4 fruit fly cellular contexts compared by ENCODE assay signal in the genomic region with DNA sequence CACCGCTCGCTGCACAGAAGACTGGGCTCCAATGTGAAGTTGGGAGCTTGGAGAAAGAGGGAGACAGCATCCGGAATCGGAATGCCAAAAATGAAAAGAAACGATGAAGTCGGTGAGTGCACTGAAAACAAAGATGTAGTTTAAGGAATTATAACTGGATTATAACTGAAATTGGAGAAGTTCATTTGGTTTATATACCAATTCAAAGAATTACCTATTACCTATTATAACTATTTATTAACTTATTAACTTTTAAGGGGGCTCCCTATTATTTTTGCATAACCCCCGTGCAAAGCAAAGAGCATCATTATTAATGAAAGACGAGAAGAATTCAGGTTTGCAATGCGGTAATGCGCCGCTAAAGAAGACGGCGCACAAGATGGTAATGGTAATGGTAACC.
TF ChIP-seq lines count a peak whose summit lies in the region.

No protein-coding gene starts in this region.

- no peak for TF ChIP-seq CTCF in whole organism, embryonic (GFP tag; optimal IDR thresholded peaks at IDR 0.05; lab: Kevin White, UChicago)

TF ChIP-seq in whole organism, embryonic, 481 proteins besides CTCF, POLR2A, EP300 and RAD21:
- no peak for TF ChIP-seq ems (GFP tag; optimal IDR thresholded peaks at IDR 0.05; lab: Kevin White, UChicago)
- no peak for TF ChIP-seq salm (tag; optimal IDR thresholded peaks at IDR 0.05; lab: Kevin White, UChicago)
- no peak for TF ChIP-seq CG8388 (GFP tag; optimal IDR thresholded peaks at IDR 0.05; lab: Kevin White, UChicago)
- no peak for TF ChIP-seq CG8765 (GFP tag; IDR thresholded peaks at IDR 0.05; lab: Robert Waterston, UW)
- TF ChIP-seq CG3838 (GFP tag; optimal IDR thresholded peaks at IDR 0.05; lab: Kevin White, UChicago): no peak
- TF ChIP-seq Ets65A (GFP tag; lab: Kevin White, UChicago): peak; percentile 22
- peak; percentile 59; the same call in 1 of the 2 replicates for TF ChIP-seq Drgx (GFP tag; IDR thresholded peaks at IDR 0.05; lab: Robert Waterston, UW)
- TF ChIP-seq Atf6 (GFP tag; IDR thresholded peaks at IDR 0.05; lab: Robert Waterston, UW): no peak
- TF ChIP-seq CG12769 (tag; optimal IDR thresholded peaks at IDR 0.05; lab: Kevin White, UChicago): no peak
- no peak for TF ChIP-seq CG14860 (GFP tag; IDR thresholded peaks at IDR 0.05; lab: Robert Waterston, UW; ENCODE audit: partially characterized antibody)

TF ChIP-seq in whole organism, prepupa, 60 proteins besides CTCF, POLR2A, EP300 and RAD21 (continues in another document):
- no peak for TF ChIP-seq CG6854 (GFP tag; optimal IDR thresholded peaks at IDR 0.05; lab: Kevin White, UChicago)
- no peak for TF ChIP-seq cyc (GFP tag; optimal IDR thresholded peaks at IDR 0.05; lab: Kevin White, UChicago)
- TF ChIP-seq CG6808 (GFP tag; optimal IDR thresholded peaks at IDR 0.05; lab: Kevin White, UChicago): no peak
- TF ChIP-seq fkh (GFP tag; optimal IDR thresholded peaks at IDR 0.05; lab: Kevin White, UChicago): no peak
- peak; percentile 26 for TF ChIP-seq CG8632 (GFP tag; optimal IDR thresholded peaks at IDR 0.05; lab: Kevin White, UChicago)
- no peak for TF ChIP-seq CG31627 (GFP tag; optimal IDR thresholded peaks at IDR 0.05; lab: Kevin White, UChicago)
- TF ChIP-seq pdm3 (GFP tag; optimal IDR thresholded peaks at IDR 0.05; lab: Kevin White, UChicago): peak; percentile 43
- no peak for TF ChIP-seq Blimp-1 (GFP tag; optimal IDR thresholded peaks at IDR 0.05; lab: Kevin White, UChicago)
- TF ChIP-seq spab (GFP tag; optimal IDR thresholded peaks at IDR 0.05; lab: Kevin White, UChicago): no peak
- TF ChIP-seq vri (GFP tag; optimal IDR thresholded peaks at IDR 0.05; lab: Kevin White, UChicago): no peak
- no peak for TF ChIP-seq net (GFP tag; optimal IDR thresholded peaks at IDR 0.05; lab: Kevin White, UChicago)
- TF ChIP-seq dsx (GFP tag; optimal IDR thresholded peaks at IDR 0.05; lab: Kevin White, UChicago; ENCODE audit: poor library complexity, severe bottlenecking): no peak
- peak; percentile 44 for TF ChIP-seq Smox (GFP tag; optimal IDR thresholded peaks at IDR 0.05; lab: Kevin White, UChicago)
- TF ChIP-seq CG8319 (GFP tag; optimal IDR thresholded peaks at IDR 0.05; lab: Kevin White, UChicago): peak; percentile 30
- peak; percentile 22 for TF ChIP-seq CG3032 (tag; optimal IDR thresholded peaks at IDR 0.05; lab: Kevin White, UChicago)
- TF ChIP-seq Eip78C (GFP tag; lab: Kevin White, UChicago): peak; percentile 87
- TF ChIP-seq Hr39 (GFP tag; optimal IDR thresholded peaks at IDR 0.05; lab: Kevin White, UChicago): peak; percentile 6
- peak; percentile 38 for TF ChIP-seq Ets96B (tag; optimal IDR thresholded peaks at IDR 0.05; lab: Kevin White, UChicago)
- peak; percentile 56 for TF ChIP-seq esn (GFP tag; optimal IDR thresholded peaks at IDR 0.05; lab: Kevin White, UChicago)
- peak; percentile 40 for TF ChIP-seq Eip75B (GFP tag; optimal IDR thresholded peaks at IDR 0.05; lab: Kevin White, UChicago)
- peak; percentile 7 for TF ChIP-seq CG10669 (GFP tag; optimal IDR thresholded peaks at IDR 0.05; lab: Kevin White, UChicago)
- no peak for TF ChIP-seq Ets21C (GFP tag; optimal IDR thresholded peaks at IDR 0.05; lab: Kevin White, UChicago)
- no peak for TF ChIP-seq CG1621 (tag; optimal IDR thresholded peaks at IDR 0.05; lab: Kevin White, UChicago)
- no peak for TF ChIP-seq CG9139 (GFP tag; optimal IDR thresholded peaks at IDR 0.05; lab: Kevin White, UChicago)
- TF ChIP-seq CG34406 (GFP tag; optimal IDR thresholded peaks at IDR 0.05; lab: Kevin White, UChicago): peak; percentile 63
- TF ChIP-seq salr (GFP tag; optimal IDR thresholded peaks at IDR 0.05; lab: Kevin White, UChicago): peak in 1 of 2 experiments; percentile 27

TF ChIP-seq in whole organism, pupa, 21 proteins besides CTCF, POLR2A, EP300 and RAD21:
- peak; percentile 29 for TF ChIP-seq CG17806 (tag; optimal IDR thresholded peaks at IDR 0.05; lab: Kevin White, UChicago)
- TF ChIP-seq CG10348 (GFP tag; IDR thresholded peaks at IDR 0.05; lab: Robert Waterston, UW): no peak
- TF ChIP-seq CG34367 (tag; optimal IDR thresholded peaks at IDR 0.05; lab: Kevin White, UChicago): peak; percentile 1
- peak; percentile 37; the same call in 1 of the 2 replicates for TF ChIP-seq Ets98B (GFP tag; IDR thresholded peaks at IDR 0.05; lab: Robert Waterston, UW)
- TF ChIP-seq CG15710 (tag; optimal IDR thresholded peaks at IDR 0.05; lab: Kevin White, UChicago): no peak
- no peak for TF ChIP-seq CG13204 (GFP tag; optimal IDR thresholded peaks at IDR 0.05; lab: Kevin White, UChicago)
- TF ChIP-seq CG12605 (GFP tag; IDR thresholded peaks at IDR 0.05; lab: Robert Waterston, UW): peak; percentile 11; the same call in 1 of the 2 replicates
- TF ChIP-seq Snoo (tag; optimal IDR thresholded peaks at IDR 0.05; lab: Kevin White, UChicago): peak; percentile 22
- TF ChIP-seq D1 (tag; optimal IDR thresholded peaks at IDR 0.05; lab: Kevin White, UChicago): no peak
- peak; percentile 56; the same call in 1 of the 3 replicates for TF ChIP-seq CG4496 (GFP tag; IDR thresholded peaks at IDR 0.05; lab: Robert Waterston, UW)
- TF ChIP-seq rn (GFP tag; IDR thresholded peaks at IDR 0.05; lab: Robert Waterston, UW): peak; percentile 47
- TF ChIP-seq Pif1A (GFP tag; optimal IDR thresholded peaks at IDR 0.05; lab: Kevin White, UChicago): peak; percentile 55
- TF ChIP-seq gl (tag; optimal IDR thresholded peaks at IDR 0.05; lab: Kevin White, UChicago): no peak
- TF ChIP-seq CG14655 (GFP tag; optimal IDR thresholded peaks at IDR 0.05; lab: Kevin White, UChicago): peak; percentile 54
- no peak for TF ChIP-seq EcR (GFP tag; optimal IDR thresholded peaks at IDR 0.05; lab: Kevin White, UChicago)
- TF ChIP-seq CG8159 (tag; optimal IDR thresholded peaks at IDR 0.05; lab: Kevin White, UChicago): peak; percentile 48
- no peak for TF ChIP-seq fd96Ca (GFP tag; IDR thresholded peaks at IDR 0.05; lab: Robert Waterston, UW)
- peak; percentile 21 for TF ChIP-seq CG9948 (tag; optimal IDR thresholded peaks at IDR 0.05; lab: Kevin White, UChicago)
- TF ChIP-seq CG8301 (tag; optimal IDR thresholded peaks at IDR 0.05; lab: Kevin White, UChicago): peak; percentile 75
- peak; percentile 25; the same call in 1 of the 2 replicates for TF ChIP-seq CG32121 (GFP tag; IDR thresholded peaks at IDR 0.05; lab: Robert Waterston, UW)
- TF ChIP-seq Pif1B (GFP tag; optimal IDR thresholded peaks at IDR 0.05; lab: Kevin White, UChicago): peak; percentile 62
TF ChIP-seq in whole organism, pupa: peak in this region for 14.

TF ChIP-seq in whole organism, wandering third instar larva, 38 proteins besides CTCF, POLR2A, EP300 and RAD21:
- TF ChIP-seq sv (GFP tag; optimal IDR thresholded peaks at IDR 0.05; lab: Kevin White, UChicago) (no peak), foxo (GFP tag; optimal IDR thresholded peaks at IDR 0.05; lab: Kevin White, UChicago) (no peak), Dif (GFP tag; optimal IDR thresholded peaks at IDR 0.05; lab: Kevin White, UChicago; ENCODE audit: partially characterized antibody) (no peak), Vsx2 (GFP tag; optimal IDR thresholded peaks at IDR 0.05; lab: Kevin White, UChicago; ENCODE audit: partially characterized antibody) (no peak), tai (GFP tag; optimal IDR thresholded peaks at IDR 0.05; lab: Kevin White, UChicago) (no peak), Jra (GFP tag; optimal IDR thresholded peaks at IDR 0.05; lab: Kevin White, UChicago) (no peak), h (GFP tag; optimal IDR thresholded peaks at IDR 0.05; lab: Kevin White, UChicago) (peak; percentile 16), lola (GFP tag; optimal IDR thresholded peaks at IDR 0.05; lab: Kevin White, UChicago) (no peak), rgr (GFP tag; optimal IDR thresholded peaks at IDR 0.05; lab: Kevin White, UChicago) (peak; percentile 16), usp (GFP tag; optimal IDR thresholded peaks at IDR 0.05; lab: Kevin White, UChicago) (no peak), fru (GFP tag; optimal IDR thresholded peaks at IDR 0.05; lab: Kevin White, UChicago) (peak; percentile 2), Hr83 (GFP tag; optimal IDR thresholded peaks at IDR 0.05; lab: Kevin White, UChicago; ENCODE audit: poor library complexity, severe bottlenecking) (no peak), HLH106 (tag; optimal IDR thresholded peaks at IDR 0.05; lab: Kevin White, UChicago) (no peak), pan (optimal IDR thresholded peaks at IDR 0.05; lab: Kevin White, UChicago) (no peak), br (GFP tag; optimal IDR thresholded peaks at IDR 0.05; lab: Kevin White, UChicago) (no peak), Sp1 (GFP tag; optimal IDR thresholded peaks at IDR 0.05; lab: Kevin White, UChicago) (no peak), CG9705 (GFP tag; optimal IDR thresholded peaks at IDR 0.05; lab: Kevin White, UChicago) (no peak)

Comparison
In these comparisons a context has a peak if more than half of its experiments do, and no peak if none do; other contexts are left out.
1. Of the 7 proteins assayed by ChIP-seq in both whole organism, embryonic and whole organism, prepupa: peak only in whole organism, embryonic: none; only in whole organism, prepupa: Gug, Hr39 and Sox102F; in both: none; in neither: 4.